Worm (Caenorhabditis elegans) whole organism, L1 larva: ENCODE results near the gene Y49F6B.14.

ENCODE experiments used
- C34B4.2 ChIP-seq: sonication (generic microtip); optimal IDR thresholded peaks from 2 replicates; lab custom pipeline; 2017; ENCODE audit warnings: mild to moderate bottlenecking, missing genetic modification characterization, missing compliant biosample characterization
- alr-1 ChIP-seq: fragments of 200-800 bp; sonication (Bioruptor generic); optimal IDR thresholded peaks from 2 replicates; lab custom pipeline; 2018; ENCODE audit warnings: borderline replicate concordance, mild to moderate bottlenecking, missing genetic modification characterization, missing compliant biosample characterization
- ceh-63 ChIP-seq: fragments of 200-800 bp; sonication (Bioruptor generic); optimal IDR thresholded peaks from 2 replicates; lab custom pipeline; 2018; ENCODE audit warnings: mild to moderate bottlenecking, missing genetic modification characterization, missing compliant biosample characterization
- ceh-88 ChIP-seq: fragments of 200-800 bp; sonication (Bioruptor generic); IDR thresholded peaks from 2 replicates; pipeline ENCODE4 v1.3.6; 2022; ENCODE audit warnings: missing genetic modification characterization, missing compliant biosample characterization
- efl-1 ChIP-seq, 4 experiments: fragments of 150-350 bp; optimal IDR thresholded peaks in 3 of 4; peaks in 1 of 4; 1 replicate in 1 of 4; 2 replicates in 3 of 4; lab custom pipeline; 2014; ENCODE audit warnings: missing biosample characterization in 2 of 4, missing genetic modification characterization in 2 of 4, missing genetic modification reagents in 2 of 4
- egl-13 ChIP-seq: sonication (generic microtip); optimal IDR thresholded peaks from 2 replicates; lab custom pipeline; 2016; ENCODE audit warnings: missing genotype, missing genetic modification reagents, missing genetic modification characterization, missing compliant biosample characterization
- elt-3 ChIP-seq, 6 experiments: fragments of 150-350 bp in 1 of 6; sonication (generic microtip); optimal IDR thresholded peaks; 2 replicates each; lab custom pipeline; 2017 to 2018; ENCODE audit warnings: missing biosample characterization in 6 of 6, missing genetic modification characterization in 6 of 6, inconsistent platforms in 1 of 6
- hlh-4 ChIP-seq: sonication (generic microtip); optimal IDR thresholded peaks from 2 replicates; lab custom pipeline; 2016; ENCODE audit warnings: mild to moderate bottlenecking, missing genetic modification characterization, missing compliant biosample characterization
- hpl-2 ChIP-seq: fragments of 150-350 bp; optimal IDR thresholded peaks from 2 replicates; lab custom pipeline; 2014; ENCODE audit warnings: missing biosample characterization, missing genetic modification reagents, missing genetic modification characterization
- lin-13 ChIP-seq: fragments of 150-350 bp; optimal IDR thresholded peaks from 2 replicates; lab custom pipeline; 2014; ENCODE audit warnings: missing biosample characterization, missing genetic modification reagents, missing genetic modification characterization
- lir-3 ChIP-seq: sonication (generic microtip); optimal IDR thresholded peaks from 2 replicates; lab custom pipeline; 2016; ENCODE audit warnings: mild to moderate bottlenecking, missing genetic modification characterization, moderate library complexity, missing compliant biosample characterization; ENCODE audit not compliant: poor library complexity
- lsy-2 ChIP-seq, 2 experiments: fragments of 150-350 bp; optimal IDR thresholded peaks; 2 replicates each; lab custom pipeline; 2014; ENCODE audit warnings: missing biosample characterization in 2 of 2, missing genetic modification characterization in 2 of 2
- mef-2 ChIP-seq: fragments of 150-350 bp; optimal IDR thresholded peaks from 2 replicates; lab custom pipeline; 2014; ENCODE audit warnings: missing biosample characterization, missing genetic modification characterization
- mep-1 ChIP-seq: fragments of 150-350 bp; optimal IDR thresholded peaks from 2 replicates; lab custom pipeline; 2014; ENCODE audit warnings: missing biosample characterization, missing genetic modification characterization
- nhr-77 ChIP-seq: fragments of 150-350 bp; optimal IDR thresholded peaks from 2 replicates; lab custom pipeline; 2014; ENCODE audit warnings: missing biosample characterization, missing genetic modification characterization
- nhr-90 ChIP-seq: sonication (generic microtip); optimal IDR thresholded peaks from 2 replicates; lab custom pipeline; 2016; ENCODE audit warnings: mild to moderate bottlenecking, missing genetic modification characterization, missing compliant biosample characterization; ENCODE audit not compliant: poor library complexity
- rnt-1 ChIP-seq: sonication (generic microtip); optimal IDR thresholded peaks from 2 replicates; lab custom pipeline; 2016; ENCODE audit warnings: mild to moderate bottlenecking, missing genetic modification characterization, moderate library complexity, missing compliant biosample characterization
- skn-1 ChIP-seq: fragments of 150-350 bp; optimal IDR thresholded peaks from 2 replicates; lab custom pipeline; 2014; ENCODE audit warnings: missing biosample characterization, missing genetic modification characterization
- snu-23 ChIP-seq: sonication (generic microtip); optimal IDR thresholded peaks from 2 replicates; lab custom pipeline; 2016; ENCODE audit warnings: missing genetic modification characterization, missing compliant biosample characterization
- sox-4 ChIP-seq: sonication (generic microtip); optimal IDR thresholded peaks from 2 replicates; lab custom pipeline; 2016; ENCODE audit warnings: missing genetic modification characterization, missing compliant biosample characterization
- sup-37 ChIP-seq: fragments of 200-800 bp; sonication (Bioruptor generic); optimal IDR thresholded peaks from 2 replicates; lab custom pipeline; 2018; ENCODE audit warnings: mild to moderate bottlenecking, missing genetic modification characterization, missing compliant biosample characterization
- swsn-7 ChIP-seq: sonication (generic microtip); optimal IDR thresholded peaks from 2 replicates; lab custom pipeline; 2016; ENCODE audit warnings: missing genetic modification characterization, missing compliant biosample characterization
- tbx-2 ChIP-seq: sonication (generic microtip); optimal IDR thresholded peaks from 2 replicates; lab custom pipeline; 2016; ENCODE audit warnings: missing genetic modification characterization, missing compliant biosample characterization
- unc-130 ChIP-seq: fragments of 150-350 bp; optimal IDR thresholded peaks from 2 replicates; lab custom pipeline; 2017; ENCODE audit warnings: missing biosample characterization, missing genetic modification characterization, inconsistent platforms
- unc-30 ChIP-seq: sonication (generic microtip); optimal IDR thresholded peaks from 2 replicates; lab custom pipeline; 2017; ENCODE audit warnings: missing biosample characterization, missing genetic modification characterization
- unc-98 ChIP-seq: fragments of 200-800 bp; sonication (Bioruptor generic); IDR thresholded peaks from 2 replicates; pipeline ENCODE4 v1.3.6; 2022; ENCODE audit warnings: missing genetic modification characterization, missing compliant biosample characterization
- vab-15 ChIP-seq: sonication (generic microtip); optimal IDR thresholded peaks from 2 replicates; lab custom pipeline; 2017; ENCODE audit warnings: missing genotype, mild to moderate bottlenecking, missing genetic modification characterization, missing compliant biosample characterization
- ztf-4 ChIP-seq: fragments of 150-350 bp; optimal IDR thresholded peaks from 2 replicates; lab custom pipeline; 2014; ENCODE audit warnings: missing biosample characterization, missing genetic modification characterization

Gene Y49F6B.14

ce11 chrII:3472316-3472715 is 43.0 kb downstream of the Y49F6B.14 start, which contains the start of gene Y49F6B.12:
Y49F6B.12 (minus strand) TSS chrII:3472416.
- no peak for TF ChIP-seq ceh-63 (GFP tag; lab: Kevin White, UChicago)
- no peak for TF ChIP-seq lir-3 (tag; lab: Kevin White, UChicago)
- TF ChIP-seq ztf-4 (tag; lab: Kevin White, UChicago): no peak
- no peak for TF ChIP-seq hlh-4 (tag; lab: Kevin White, UChicago)
- TF ChIP-seq alr-1: no peak
- no peak for TF ChIP-seq nhr-90 (tag; lab: Kevin White, UChicago)
- no peak for TF ChIP-seq nhr-77 (tag; lab: Kevin White, UChicago)
- no peak for TF ChIP-seq snu-23 (GFP tag; lab: Kevin White, UChicago)
- TF ChIP-seq swsn-7 (tag; lab: Kevin White, UChicago): no peak
- no peak for TF ChIP-seq sox-4 (tag; lab: Kevin White, UChicago)
- no peak for TF ChIP-seq skn-1 (tag; lab: Kevin White, UChicago)
- no peak for TF ChIP-seq unc-130
- no peak for TF ChIP-seq C34B4.2 (tag; lab: Kevin White, UChicago)
- no peak for TF ChIP-seq lin-13 (GFP tag; lab: Kevin White, UChicago)
- TF ChIP-seq unc-98: no peak

- TF ChIP-seq sup-37 (GFP tag; lab: Kevin White, UChicago) (no peak), efl-1 (optimal IDR thresholded peaks at IDR 0.05; lab: Kevin White, UChicago) (no peak), efl-1 (GFP tag; optimal IDR thresholded peaks at IDR 0.05 in 1 of 2; lab: Kevin White, UChicago) (peak in 1 of 2 experiments; percentile 47)
Observed at ce11 chrII:3471603-3472002, 43.7 kb downstream of the Y49F6B.14 start, which contains the start of gene Y49F6B.13. Y49F6B.13 (minus strand) TSS chrII:3471703.

- TF ChIP-seq hpl-2 (GFP tag; lab: Kevin White, UChicago) (no peak), elt-3 (tag; optimal IDR thresholded peaks at IDR 0.05; lab: Kevin White, UChicago) (no peak), mep-1 (no peak), ceh-88 (GFP tag; lab: Robert Waterston, UW) (no peak), ztf-4 (tag; lab: Kevin White, UChicago) (no peak), mef-2 (no peak), vab-15 (tag; lab: Kevin White, UChicago) (no peak), unc-98 (no peak), unc-130 (no peak), lsy-2 (tag; optimal IDR thresholded peaks at IDR 0.05; lab: Kevin White, UChicago) (no peak), egl-13 (tag; lab: Kevin White, UChicago) (no peak), unc-30 (no peak), sox-4 (tag; lab: Kevin White, UChicago) (no peak), lir-3 (tag; lab: Kevin White, UChicago) (no peak), rnt-1 (tag; lab: Kevin White, UChicago) (no peak), tbx-2 (tag; lab: Kevin White, UChicago) (no peak)
Observed at ce11 chrII:3470549-3470948, 44.7 kb downstream of the Y49F6B.14 start, which contains the start of gene Y49F6B.20. Y49F6B.20 (minus strand) TSS chrII:3470649.
